Worm (Caenorhabditis elegans) whole organism, L4/young adult: ENCODE measurements around the gene npp-21.

Experiments used
- W03F9.2 ChIP-seq: fragments of 150-350 bp; optimal IDR thresholded peaks from 2 replicates; lab custom pipeline; 2014; ENCODE audit warnings: missing biosample characterization, missing genetic modification characterization
- dao-5 ChIP-seq: sonication (generic microtip); optimal IDR thresholded peaks from 2 replicates; lab custom pipeline; 2016; ENCODE audit warnings: missing genotype, missing genetic modification characterization, moderate library complexity, missing compliant biosample characterization
- him-1 ChIP-seq: sonication (generic microtip); optimal IDR thresholded peaks from 2 replicates; lab custom pipeline; 2016; ENCODE audit warnings: missing genotype, missing genetic modification reagents, missing genetic modification characterization, missing compliant biosample characterization

DNA sequence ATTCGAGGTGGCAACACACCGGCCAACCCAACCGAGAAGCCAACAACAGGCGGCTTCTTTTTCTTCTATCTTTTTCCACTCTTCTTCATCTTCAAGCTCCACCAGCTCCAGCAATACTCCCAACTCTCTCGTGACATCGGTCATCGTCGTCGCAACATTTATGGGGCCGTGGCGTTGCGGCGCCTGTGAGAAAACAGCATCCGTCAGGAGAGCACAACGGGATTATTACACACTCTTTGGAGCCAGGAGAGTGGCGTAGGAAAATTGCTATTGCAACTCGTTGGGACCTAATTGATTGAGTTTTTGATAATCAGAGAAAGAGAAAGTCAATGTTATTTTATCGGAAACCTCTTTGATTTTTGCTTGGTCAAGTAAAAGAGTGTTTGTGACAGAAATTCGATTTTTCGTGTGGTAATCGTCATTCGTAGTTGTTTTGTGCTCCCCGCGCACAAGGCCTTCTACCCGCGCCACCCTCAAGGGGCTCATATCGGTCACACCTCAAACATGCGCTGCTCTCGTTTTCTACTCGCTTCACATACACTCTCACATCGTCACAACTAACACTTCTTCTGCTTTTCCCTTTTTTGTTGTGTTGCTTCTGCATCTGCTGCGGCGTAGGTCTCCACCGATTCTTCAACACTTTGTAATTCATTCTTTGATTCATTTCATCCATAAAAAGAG, 40.8 kb downstream of the npp-21 start:
- TF ChIP-seq him-1 (tag; lab: Kevin White, UChicago), result no peak
- TF ChIP-seq W03F9.2, result no peak
- TF ChIP-seq dao-5 (tag; lab: Kevin White, UChicago), result no peak
